Worm (Caenorhabditis elegans): Measurements from ENCODE around the gene F09F9.2.

Gene F09F9.2

DNA sequence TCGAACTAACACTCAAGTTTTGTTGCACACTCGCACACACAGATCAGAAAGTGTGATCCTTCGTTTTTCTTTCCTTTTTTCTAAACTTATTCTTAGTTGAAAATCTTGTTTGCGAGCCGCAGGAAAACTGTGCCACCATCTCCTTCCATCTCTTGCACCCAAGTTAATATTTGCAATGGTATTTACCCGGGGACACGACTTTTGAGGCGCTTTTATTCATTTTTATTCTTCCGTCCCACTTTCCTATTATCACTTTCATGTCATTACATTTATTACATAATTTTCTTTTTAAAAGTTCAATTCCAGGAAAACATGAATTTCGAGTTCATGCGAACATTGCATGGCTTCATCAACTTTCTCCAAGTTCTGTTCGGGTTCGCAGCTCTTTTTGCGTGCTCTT is 3.8 kb upstream of the F09F9.2 start, which contains the start of gene F09F9.1:
Gene F09F9.1, plus strand, starts transcription at position 301 of the 400 bp plus-strand sequence.
- no peak for TF ChIP-seq mdl-1 (tag; optimal IDR thresholded peaks at IDR 0.05)
- TF ChIP-seq hif-1 (tag; optimal IDR thresholded peaks at IDR 0.05) = no peak
- TF ChIP-seq ZK546.5 (tag; optimal IDR thresholded peaks at IDR 0.05) = no peak
- no peak for TF ChIP-seq nhr-237 (tag; optimal IDR thresholded peaks at IDR 0.05)
- no peak for TF ChIP-seq unc-39 (tag; optimal IDR thresholded peaks at IDR 0.05)
- TF ChIP-seq lir-3 (tag; optimal IDR thresholded peaks at IDR 0.05) = no peak
- no peak for TF ChIP-seq ztf-7 (tag; optimal IDR thresholded peaks at IDR 0.05)
- no peak for TF ChIP-seq hmg-1.1 (GFP tag; IDR thresholded peaks at IDR 0.05)
- no peak for TF ChIP-seq dmd-8 (GFP tag; IDR thresholded peaks at IDR 0.05)
- no peak for TF ChIP-seq lin-13 (GFP tag; optimal IDR thresholded peaks at IDR 0.05)
- no peak for TF ChIP-seq F49E8.2 (tag; optimal IDR thresholded peaks at IDR 0.05; ENCODE audit: borderline replicate concordance)
- no peak for TF ChIP-seq mxl-2 (GFP tag; conservative IDR thresholded peaks at IDR 0.05)

DNA sequence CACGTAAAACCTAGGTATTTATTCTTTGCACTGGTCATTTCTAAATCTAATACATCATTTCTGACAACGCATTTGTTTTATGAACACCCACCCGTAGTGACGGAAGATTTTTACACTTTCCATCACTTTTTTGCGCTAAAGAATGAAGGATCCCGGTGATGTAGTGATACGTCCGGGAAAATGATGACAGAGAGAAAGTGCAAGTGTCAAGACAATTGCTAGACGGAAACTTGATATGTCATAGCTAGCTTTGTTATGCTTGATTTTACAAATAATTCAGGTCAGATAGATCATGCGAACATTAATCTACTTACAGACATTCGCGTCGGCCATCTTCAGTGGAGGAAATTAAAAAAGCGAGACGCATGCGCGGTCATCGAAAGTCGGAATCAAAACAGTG is 1.3 kb downstream of the F09F9.2 start:
- TF ChIP-seq nhr-10 (tag; optimal IDR thresholded peaks at IDR 0.05) = no peak
- no peak for TF ChIP-seq aly-2 (tag; optimal IDR thresholded peaks at IDR 0.05)
- peak; percentile 5 for TF ChIP-seq hlh-30 (tag; optimal IDR thresholded peaks at IDR 0.05; ENCODE audit: insufficient read depth)
- no peak for TF ChIP-seq ztf-7 (tag; optimal IDR thresholded peaks at IDR 0.05)
- TF ChIP-seq egl-27 (tag; optimal IDR thresholded peaks at IDR 0.05) = no peak
- TF ChIP-seq jun-1 (tag; optimal IDR thresholded peaks at IDR 0.05) = no peak
- TF ChIP-seq nhr-237 (tag; optimal IDR thresholded peaks at IDR 0.05) = no peak
- peak; percentile 31 for TF ChIP-seq hlh-11 (tag; optimal IDR thresholded peaks at IDR 0.05)
- no peak for TF ChIP-seq madf-9 (GFP tag; conservative IDR thresholded peaks at IDR 0.05)
- TF ChIP-seq lin-1 (GFP tag; IDR thresholded peaks at IDR 0.05) = no peak
- no peak for TF ChIP-seq R02D3.7 (tag; optimal IDR thresholded peaks at IDR 0.05)
- TF ChIP-seq Y105C5A.15 (GFP tag; IDR thresholded peaks at IDR 0.05) = no peak
- TF ChIP-seq daf-19 (GFP tag; conservative IDR thresholded peaks at IDR 0.05) = no peak
- TF ChIP-seq Y75B8A.6 (GFP tag; IDR thresholded peaks at IDR 0.05) = no peak
- TF ChIP-seq vab-7 (GFP tag; IDR thresholded peaks at IDR 0.05) = no peak
- TF ChIP-seq nhr-11 (tag; optimal IDR thresholded peaks at IDR 0.05) = no peak
- TF ChIP-seq fos-1 (tag; optimal IDR thresholded peaks at IDR 0.05) = no peak
- TF ChIP-seq snpc-4 (tag; optimal IDR thresholded peaks at IDR 0.05) = no peak
- TF ChIP-seq aha-1 (tag) = peak; percentile 57
- no peak for TF ChIP-seq lim-7 (GFP tag; IDR thresholded peaks at IDR 0.05)
- TF ChIP-seq gei-8 (GFP tag; optimal IDR thresholded peaks at IDR 0.05) = no peak
- TF ChIP-seq D1046.2 (GFP tag; IDR thresholded peaks at IDR 0.05) = no peak
- TF ChIP-seq unc-62 (GFP tag; optimal IDR thresholded peaks at IDR 0.05 in 1 of 2) = peak in 1 of 2 experiments; percentile 72
- TF ChIP-seq unc-62 (tag; optimal IDR thresholded peaks at IDR 0.05) = no peak
- no peak for TF ChIP-seq lin-13 (GFP tag; optimal IDR thresholded peaks at IDR 0.05)
- no peak for TF ChIP-seq ceh-32 (tag; optimal IDR thresholded peaks at IDR 0.05; ENCODE audit: poor library complexity)
- no peak for TF ChIP-seq daf-8 (GFP tag; IDR thresholded peaks at IDR 0.05)
- TF ChIP-seq zfp-2 (tag; optimal IDR thresholded peaks at IDR 0.05) = no peak
- no peak for TF ChIP-seq pqm-1 (tag; optimal IDR thresholded peaks at IDR 0.05)
- no peak for TF ChIP-seq zfp-3 (GFP tag; conservative IDR thresholded peaks at IDR 0.05)
- no peak for TF ChIP-seq nhr-77 (tag; optimal IDR thresholded peaks at IDR 0.05)
- TF ChIP-seq nhr-25 (tag; optimal IDR thresholded peaks at IDR 0.05; ENCODE audit: borderline replicate concordance, insufficient read depth) = no peak
- no peak for TF ChIP-seq mdl-1 (tag; optimal IDR thresholded peaks at IDR 0.05)
- no peak for TF ChIP-seq nhr-111 (GFP tag; optimal IDR thresholded peaks at IDR 0.05)
- no peak for TF ChIP-seq attf-4 (tag; optimal IDR thresholded peaks at IDR 0.05)
- peak; percentile 15 for TF ChIP-seq nhr-28 (tag; optimal IDR thresholded peaks at IDR 0.05)

Data from whole organism, L4 larva.